Worm (Caenorhabditis elegans) whole organism, late embryonic: ENCODE results near the gene pars-1.

ENCODE experiments used
- ama-1 ChIP-seq: fragments of 150-350 bp; optimal IDR thresholded peaks from 2 replicates; lab custom pipeline; 2014
- ceh-34 ChIP-seq: sonication (generic microtip); optimal IDR thresholded peaks from 2 replicates; lab custom pipeline; 2016; ENCODE audit warnings: mild to moderate bottlenecking, missing genetic modification characterization, missing compliant biosample characterization
- ceh-6 ChIP-seq: fragments of 200-800 bp; sonication (Bioruptor generic); optimal IDR thresholded peaks from 2 replicates; lab custom pipeline; 2018; ENCODE audit warnings: mild to moderate bottlenecking, missing genetic modification characterization, missing compliant biosample characterization
- elt-2 ChIP-seq: sonication (generic microtip); optimal IDR thresholded peaks from 2 replicates; lab custom pipeline; 2016; ENCODE audit warnings: missing genetic modification reagents, missing genetic modification characterization, missing compliant biosample characterization
- fkh-6 ChIP-seq: sonication (generic microtip); optimal IDR thresholded peaks from 2 replicates; lab custom pipeline; 2016; ENCODE audit warnings: missing genetic modification characterization, missing compliant biosample characterization
- nhr-11 ChIP-seq: fragments of 150-350 bp; optimal IDR thresholded peaks from 2 replicates; lab custom pipeline; 2014; ENCODE audit warnings: missing biosample characterization, missing genetic modification characterization
- pha-4 ChIP-seq: fragments of 150-350 bp; optimal IDR thresholded peaks from 2 replicates; lab custom pipeline; 2018; ENCODE audit warnings: missing biosample characterization, missing genetic modification reagents, missing genetic modification characterization
- pqm-1 ChIP-seq: sonication (generic microtip); optimal IDR thresholded peaks from 2 replicates; lab custom pipeline; 2016; ENCODE audit warnings: missing genetic modification characterization, missing compliant biosample characterization
- ref-2 ChIP-seq: sonication (generic microtip); optimal IDR thresholded peaks from 2 replicates; lab custom pipeline; 2016; ENCODE audit warnings: missing genetic modification characterization, missing compliant biosample characterization
- tbx-7 ChIP-seq: sonication (generic microtip); optimal IDR thresholded peaks from 2 replicates; lab custom pipeline; 2016; ENCODE audit warnings: missing genotype, missing genetic modification characterization, missing compliant biosample characterization
- ttx-3 ChIP-seq: sonication (generic microtip); optimal IDR thresholded peaks from 2 replicates; lab custom pipeline; 2016; ENCODE audit warnings: missing genetic modification reagents, missing genetic modification characterization, missing compliant biosample characterization
- unc-86 ChIP-seq: sonication (generic microtip); optimal IDR thresholded peaks from 2 replicates; lab custom pipeline; 2016; ENCODE audit warnings: missing genetic modification characterization, missing compliant biosample characterization

- no peak for TF ChIP-seq pqm-1 (tag; lab: Kevin White, UChicago)
- TF ChIP-seq unc-86 (tag; lab: Kevin White, UChicago) = peak; percentile 22
- TF ChIP-seq nhr-11 = no peak
- TF ChIP-seq tbx-7 (tag; lab: Kevin White, UChicago) = no peak
- TF ChIP-seq ceh-6 = no peak
- no peak for TF ChIP-seq ama-1
- no peak for TF ChIP-seq ttx-3
- peak; percentile 11 for TF ChIP-seq ref-2 (tag; lab: Kevin White, UChicago)
- TF ChIP-seq pha-4 = no peak
- no peak for TF ChIP-seq fkh-6
- TF ChIP-seq elt-2 (tag; lab: Kevin White, UChicago) = peak; percentile 21
- peak; percentile 47 for TF ChIP-seq ceh-34 (tag; lab: Kevin White, UChicago)
Measured at ce11 chrIII:7189581-7190128, 49.2 kb upstream of the pars-1 start, which contains the start of gene rps-21.
